Worm (Caenorhabditis elegans): Measurements from ENCODE around the gene dbt-1.

Gene dbt-1

DNA sequence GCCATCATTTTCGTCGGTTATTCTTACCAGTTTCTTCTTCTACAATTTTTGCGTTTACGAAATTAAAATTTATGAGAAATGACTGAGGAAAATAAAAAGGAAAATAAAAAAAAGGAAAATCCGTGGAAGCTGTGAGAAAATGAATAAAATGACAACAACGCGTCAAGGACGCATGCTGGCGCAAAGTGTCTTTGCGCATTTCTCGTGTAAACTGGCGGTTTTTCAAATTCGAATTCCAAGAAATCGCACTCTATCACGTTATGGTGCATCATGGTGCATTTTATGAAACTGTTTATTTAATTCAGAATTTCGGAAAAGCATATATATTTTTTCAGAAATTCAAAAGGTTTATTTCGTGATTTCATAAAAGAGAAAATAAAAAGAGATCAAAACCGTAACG lies at the start of gene dbt-1:
dbt-1 (minus strand) TSS at position 39 of the 400 bp plus-strand sequence.
- TF ChIP-seq ZK185.1 (tag; optimal IDR thresholded peaks at IDR 0.05; ENCODE audit: poor library complexity, severe bottlenecking) = peak; percentile 58
- no peak for TF ChIP-seq lag-1 (GFP tag; IDR thresholded peaks at IDR 0.05)
- peak; percentile 49 for TF ChIP-seq him-1 (tag; optimal IDR thresholded peaks at IDR 0.05)
- TF ChIP-seq hmg-1.2 (GFP tag; IDR thresholded peaks at IDR 0.05) = 0 out of 2 replicates have a peak, but pooled peaks have one; percentile 29
- TF ChIP-seq lin-54 (GFP tag; optimal IDR thresholded peaks at IDR 0.05) = peak; percentile 95
- TF ChIP-seq ceh-100 (GFP tag; IDR thresholded peaks at IDR 0.05) = peak; percentile 31; the same call in 1 of the 2 replicates
- peak; percentile 20; the same call in 1 of the 2 replicates for TF ChIP-seq madf-8 (GFP tag; conservative IDR thresholded peaks at IDR 0.05)
- no peak for TF ChIP-seq ccch-3 (GFP tag; optimal IDR thresholded peaks at IDR 0.05)
- TF ChIP-seq ets-4 (GFP tag; optimal IDR thresholded peaks at IDR 0.05) = no peak
- TF ChIP-seq F33H1.4 (GFP tag; IDR thresholded peaks at IDR 0.05) = peak; percentile 58
- 0 out of 2 replicates have a peak, but pooled peaks have one; percentile 24 for TF ChIP-seq attf-3 (GFP tag; conservative IDR thresholded peaks at IDR 0.05)
- no peak for TF ChIP-seq ztf-26 (tag; optimal IDR thresholded peaks at IDR 0.05)
- peak in 1 of 2 experiments; percentile 10 for TF ChIP-seq let-607 (tag; optimal IDR thresholded peaks at IDR 0.05)
- TF ChIP-seq ztf-18 (tag; optimal IDR thresholded peaks at IDR 0.05) = peak; percentile 95
- TF ChIP-seq mcd-1 (GFP tag; IDR thresholded peaks at IDR 0.05) = peak; percentile 81
- peak; percentile 45 for TF ChIP-seq tlf-1 (GFP tag; optimal IDR thresholded peaks at IDR 0.05)
- peak; percentile 35 to 93 (median 54) for TF ChIP-seq lin-35 (GFP tag; optimal IDR thresholded peaks at IDR 0.05)
- TF ChIP-seq rpc-1 (optimal IDR thresholded peaks at IDR 0.05) = no peak
- TF ChIP-seq rpc-1 (tag; optimal IDR thresholded peaks at IDR 0.05) = no peak
- TF ChIP-seq lin-40 (tag; optimal IDR thresholded peaks at IDR 0.05) = peak; percentile 75
- no peak for TF ChIP-seq snpc-4 (GFP tag; optimal IDR thresholded peaks at IDR 0.05)
- peak in 1 of 4 experiments; percentile 34 for TF ChIP-seq snpc-4 (tag; optimal IDR thresholded peaks at IDR 0.05)
- TF ChIP-seq efl-1 (GFP tag; optimal IDR thresholded peaks at IDR 0.05) = peak; percentile 68
- peak; percentile 76 for TF ChIP-seq dpl-1 (GFP tag; optimal IDR thresholded peaks at IDR 0.05)
- peak; percentile 40 for TF ChIP-seq xnd-1 (tag; optimal IDR thresholded peaks at IDR 0.05)
- no peak; the same call in 1 of the 2 replicates for TF ChIP-seq K11D2.4 (GFP tag; IDR thresholded peaks at IDR 0.05)
- peak; percentile 55; the same call in 1 of the 2 replicates for TF ChIP-seq Y56A3A.18 (GFP tag; IDR thresholded peaks at IDR 0.05)

DNA sequence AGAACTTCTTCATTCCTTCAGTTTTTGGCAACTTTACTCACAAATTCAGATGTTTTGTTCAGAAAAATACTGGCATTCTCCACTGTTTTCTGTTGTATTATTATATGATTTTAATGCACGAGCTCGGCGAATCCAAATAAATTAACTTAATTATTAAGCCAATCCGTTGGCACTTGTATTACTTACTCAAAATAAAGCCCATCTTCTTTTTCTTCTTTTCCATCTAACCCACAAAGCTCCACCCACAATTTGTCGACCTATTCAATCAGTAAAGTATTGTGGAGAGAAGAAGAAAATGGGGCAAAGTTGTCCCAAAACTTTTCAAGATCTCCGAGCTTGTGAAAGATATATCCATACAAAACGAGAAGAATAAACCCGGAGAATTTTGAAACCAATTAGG lies 46.3 kb upstream of the dbt-1 start:
- TF ChIP-seq nhr-90 (tag; optimal IDR thresholded peaks at IDR 0.05) (no peak), B0019.2 (GFP tag; conservative IDR thresholded peaks at IDR 0.05) (no peak), F39B2.1 (GFP tag; IDR thresholded peaks at IDR 0.05) (no peak), snpc-4 (GFP tag; optimal IDR thresholded peaks at IDR 0.05) (no peak), snpc-4 (tag; optimal IDR thresholded peaks at IDR 0.05) (no peak)

DNA sequence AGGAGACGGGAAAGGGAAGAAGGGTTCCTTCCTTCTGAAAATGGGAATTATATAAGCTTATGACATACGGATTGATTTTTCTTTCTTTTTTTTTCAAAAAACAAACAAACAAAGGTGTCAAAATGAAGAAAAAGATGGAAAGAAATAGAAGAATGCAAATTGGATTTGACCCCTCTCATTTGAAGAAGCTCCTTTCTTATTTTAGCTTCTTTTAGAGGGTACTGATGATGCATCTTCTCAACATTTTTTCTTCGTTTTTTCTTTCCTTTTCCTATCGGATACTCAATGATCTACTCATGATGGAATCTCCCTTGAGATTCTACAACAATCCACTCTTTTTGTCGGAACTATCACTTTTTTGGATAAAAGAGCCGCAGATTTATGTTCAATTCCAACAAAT lies 45.2 kb upstream of the dbt-1 start:
- TF ChIP-seq nhr-80 (tag; optimal IDR thresholded peaks at IDR 0.05) (no peak), zim-3 (tag; optimal IDR thresholded peaks at IDR 0.05) (no peak), Y79H2A.3 (GFP tag; conservative IDR thresholded peaks at IDR 0.05) (no peak), pha-4 (tag; optimal IDR thresholded peaks at IDR 0.05) (no peak), ceh-79 (tag; optimal IDR thresholded peaks at IDR 0.05) (no peak), attf-3 (GFP tag; conservative IDR thresholded peaks at IDR 0.05) (no peak), ceh-27 (GFP tag; optimal IDR thresholded peaks at IDR 0.05) (no peak), ceh-58 (GFP tag; IDR thresholded peaks at IDR 0.05) (no peak), hlh-12 (tag; optimal IDR thresholded peaks at IDR 0.05) (no peak), ZK185.1 (tag; optimal IDR thresholded peaks at IDR 0.05; ENCODE audit: poor library complexity, severe bottlenecking) (no peak), fkh-3 (tag; optimal IDR thresholded peaks at IDR 0.05) (no peak), zfh-2 (GFP tag; conservative IDR thresholded peaks at IDR 0.05) (no peak), athp-1 (tag; optimal IDR thresholded peaks at IDR 0.05) (no peak), snpc-1.3 (tag; optimal IDR thresholded peaks at IDR 0.05; ENCODE audit: insufficient read depth) (no peak), aptf-3 (GFP tag; IDR thresholded peaks at IDR 0.05) (no peak), Y53F4B.3 (GFP tag; IDR thresholded peaks at IDR 0.05) (no peak), sptf-2 (GFP tag; optimal IDR thresholded peaks at IDR 0.05) (no peak), nfyb-1 (GFP tag; IDR thresholded peaks at IDR 0.05) (no peak)
